Worm (Caenorhabditis elegans) whole organism, L1 larva: ENCODE data around the gene ceh-63.

ENCODE experiments used
- ama-1 ChIP-seq: fragments of 150-350 bp; optimal IDR thresholded peaks from 2 replicates; lab custom pipeline; 2014
- blmp-1 ChIP-seq: fragments of 150-350 bp; optimal IDR thresholded peaks from 2 replicates; lab custom pipeline; 2014; ENCODE audit warnings: missing biosample characterization, missing genetic modification characterization
- ces-1 ChIP-seq: fragments of 150-350 bp; optimal IDR thresholded peaks from 2 replicates; lab custom pipeline; 2014; ENCODE audit warnings: missing biosample characterization, missing genetic modification reagents, missing genetic modification characterization
- dpl-1 ChIP-seq, 3 experiments: fragments of 150-350 bp in 2 of 3; sonication (generic microtip) in 1 of 3; optimal IDR thresholded peaks; 2 replicates each; lab custom pipeline; 2014 to 2017; ENCODE audit warnings: missing biosample characterization in 3 of 3, missing genetic modification characterization in 3 of 3, missing genetic modification reagents in 3 of 3
- dsc-1 ChIP-seq: sonication (generic microtip); optimal IDR thresholded peaks from 2 replicates; lab custom pipeline; 2016; ENCODE audit warnings: mild to moderate bottlenecking, missing genetic modification characterization, missing compliant biosample characterization
- efl-3 ChIP-seq: fragments of 200-800 bp; sonication (Bioruptor generic); optimal IDR thresholded peaks from 2 replicates; lab custom pipeline; 2018; ENCODE audit warnings: mild to moderate bottlenecking, missing genetic modification characterization, missing compliant biosample characterization
- elt-2 ChIP-seq: sonication (generic microtip); optimal IDR thresholded peaks from 2 replicates; lab custom pipeline; 2016; ENCODE audit warnings: missing genetic modification characterization, mild to moderate bottlenecking, inconsistent platforms, missing compliant biosample characterization, missing genetic modification reagents
- elt-3 ChIP-seq, 6 experiments: fragments of 150-350 bp in 1 of 6; sonication (generic microtip); optimal IDR thresholded peaks; 2 replicates each; lab custom pipeline; 2017 to 2018; ENCODE audit warnings: missing biosample characterization in 6 of 6, missing genetic modification characterization in 6 of 6, inconsistent platforms in 1 of 6
- jun-1 ChIP-seq: fragments of 150-350 bp; optimal IDR thresholded peaks from 2 replicates; lab custom pipeline; 2014; ENCODE audit warnings: missing biosample characterization, missing genetic modification reagents, missing genetic modification characterization
- lin-15B ChIP-seq: fragments of 150-350 bp; sonication (generic microtip); optimal IDR thresholded peaks from 3 replicates; lab custom pipeline; 2014; ENCODE audit warnings: missing biosample characterization, missing genetic modification characterization
- lin-39 ChIP-seq: fragments of 150-350 bp; optimal IDR thresholded peaks from 2 replicates; lab custom pipeline; 2014; ENCODE audit warnings: missing biosample characterization, missing genetic modification reagents, missing genetic modification characterization
- nhr-237 ChIP-seq: fragments of 150-350 bp; optimal IDR thresholded peaks from 2 replicates; lab custom pipeline; 2014; ENCODE audit warnings: missing biosample characterization, missing genetic modification characterization
- rnt-1 ChIP-seq: sonication (generic microtip); optimal IDR thresholded peaks from 2 replicates; lab custom pipeline; 2016; ENCODE audit warnings: mild to moderate bottlenecking, missing genetic modification characterization, moderate library complexity, missing compliant biosample characterization
- snpc-4 ChIP-seq: fragments of 150-350 bp; optimal IDR thresholded peaks from 2 replicates; lab custom pipeline; 2014; ENCODE audit warnings: missing biosample characterization, missing genetic modification characterization

DNA sequence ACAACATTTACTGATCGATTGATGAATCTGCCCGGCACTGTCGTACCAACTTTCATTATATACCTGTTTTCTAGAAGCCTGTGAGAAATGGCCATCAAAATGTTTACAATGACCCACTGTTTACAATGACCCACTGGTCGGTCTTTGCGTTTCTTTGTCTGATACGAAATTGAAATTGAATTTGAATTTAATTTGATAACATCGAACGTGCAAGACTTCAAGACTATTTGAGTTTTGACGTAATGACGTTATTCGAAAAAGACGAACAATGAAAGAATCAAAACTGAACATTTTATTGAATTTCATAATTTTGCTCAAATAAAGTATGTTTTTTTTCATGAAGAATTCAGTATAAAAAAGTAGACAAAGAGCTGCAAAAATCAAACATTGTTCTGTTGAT, 1.9 kb downstream of the ceh-63 start, which contains the start of gene C02F12.5:
- no peak for TF ChIP-seq jun-1 (tag; lab: Kevin White, UChicago)
- no peak for TF ChIP-seq blmp-1 (tag; lab: Kevin White, UChicago)
- no peak for TF ChIP-seq rnt-1 (tag; lab: Kevin White, UChicago)
- no peak for TF ChIP-seq efl-3
- no peak for TF ChIP-seq lin-39
- TF ChIP-seq ama-1 (lab: Kevin White, UChicago): no peak
- TF ChIP-seq elt-2 (tag; lab: Kevin White, UChicago): no peak
- no peak for TF ChIP-seq ces-1 (GFP tag; lab: Kevin White, UChicago)
- no peak for TF ChIP-seq dpl-1 (GFP tag; optimal IDR thresholded peaks at IDR 0.05; lab: Kevin White, UChicago)
- TF ChIP-seq snpc-4 (tag; lab: Kevin White, UChicago): no peak
- TF ChIP-seq lin-15B (tag; lab: Kevin White, UChicago): no peak
- no peak for TF ChIP-seq dsc-1 (tag; lab: Kevin White, UChicago)
- no peak for TF ChIP-seq elt-3 (tag; optimal IDR thresholded peaks at IDR 0.05; lab: Kevin White, UChicago)
- TF ChIP-seq nhr-237 (tag; lab: Kevin White, UChicago): no peak
